Fruit fly (Drosophila melanogaster) whole organism, embryonic: ENCODE results near the gene ATPsynB.

Experiments
- CG10462 ChIP-seq: fragments of 200-800 bp; sonication (Bioruptor generic); optimal IDR thresholded peaks from 2 replicates; lab custom pipeline; 2016; ENCODE audit warnings: missing biosample characterization, missing genetic modification characterization
- CG18476 ChIP-seq: fragments of 200-800 bp; sonication (Bioruptor generic); optimal IDR thresholded peaks from 2 replicates; lab custom pipeline; 2016; ENCODE audit warnings: missing biosample characterization, mild to moderate bottlenecking, missing genetic modification characterization
- CG6272 ChIP-seq: fragments of 200-800 bp; sonication (Bioruptor generic); IDR thresholded peaks from 2 replicates; pipeline ENCODE4 v1.3.6; 2022; ENCODE audit warnings: missing biosample characterization, missing genetic modification characterization
- CG7556 ChIP-seq: fragments of 200-800 bp; sonication (Bioruptor generic); optimal IDR thresholded peaks from 2 replicates; lab custom pipeline; 2017; ENCODE audit warnings: missing biosample characterization, mild to moderate bottlenecking, missing genetic modification characterization
- HmgD ChIP-seq: fragments of 200-800 bp; sonication (Bioruptor generic); optimal IDR thresholded peaks from 3 replicates; lab custom pipeline; 2016; ENCODE audit warnings: missing biosample characterization, missing genetic modification characterization
- Hsf ChIP-seq: fragments of 200-800 bp; sonication (Bioruptor generic); optimal IDR thresholded peaks from 3 replicates; lab custom pipeline; 2016; ENCODE audit warnings: missing biosample characterization, missing genetic modification characterization
- da ChIP-seq: fragments of 200-800 bp; sonication (Bioruptor generic); optimal IDR thresholded peaks from 2 replicates; lab custom pipeline; 2016; ENCODE audit warnings: missing biosample characterization, missing genetic modification characterization
- fru ChIP-seq: fragments of >200 bp; optimal IDR thresholded peaks from 2 replicates; lab custom pipeline; 2017
- jigr1 ChIP-seq: fragments of 200-800 bp; sonication (Bioruptor generic); IDR thresholded peaks from 3 replicates; pipeline ENCODE4 v1.3.6; 2022; ENCODE audit warnings: missing biosample characterization, missing genetic modification characterization
- pnt ChIP-seq: fragments of 200-800 bp; sonication (Bioruptor generic); optimal IDR thresholded peaks from 3 replicates; lab custom pipeline; 2016; ENCODE audit warnings: missing biosample characterization, missing genetic modification characterization
- tap ChIP-seq: fragments of 200-800 bp; optimal IDR thresholded peaks from 3 replicates; lab custom pipeline; 2019; ENCODE audit warnings: missing biosample characterization, mild to moderate bottlenecking, missing genetic modification characterization, moderate library complexity

- no peak for TF ChIP-seq CG7556 (GFP tag; lab: Kevin White, UChicago)
- no peak for TF ChIP-seq CG10462 (GFP tag; lab: Kevin White, UChicago)
- TF ChIP-seq jigr1 (GFP tag; lab: Robert Waterston, UW): no peak
- TF ChIP-seq HmgD (GFP tag; lab: Kevin White, UChicago): no peak
- TF ChIP-seq da (GFP tag; lab: Kevin White, UChicago): no peak
- TF ChIP-seq tap: no peak
- TF ChIP-seq CG18476 (GFP tag; lab: Kevin White, UChicago): no peak
- TF ChIP-seq CG6272 (GFP tag; lab: Robert Waterston, UW): no peak
- TF ChIP-seq Hsf: no peak
- no peak for TF ChIP-seq pnt (GFP tag; lab: Kevin White, UChicago)
- TF ChIP-seq fru: no peak
Measured at dm6 chr3L:9720102-9720501, 9.7 kb upstream of the ATPsynB start.
